Worm (Caenorhabditis elegans): ENCODE data around the gene inpp-5K.

The inpp-5K gene

DNA sequence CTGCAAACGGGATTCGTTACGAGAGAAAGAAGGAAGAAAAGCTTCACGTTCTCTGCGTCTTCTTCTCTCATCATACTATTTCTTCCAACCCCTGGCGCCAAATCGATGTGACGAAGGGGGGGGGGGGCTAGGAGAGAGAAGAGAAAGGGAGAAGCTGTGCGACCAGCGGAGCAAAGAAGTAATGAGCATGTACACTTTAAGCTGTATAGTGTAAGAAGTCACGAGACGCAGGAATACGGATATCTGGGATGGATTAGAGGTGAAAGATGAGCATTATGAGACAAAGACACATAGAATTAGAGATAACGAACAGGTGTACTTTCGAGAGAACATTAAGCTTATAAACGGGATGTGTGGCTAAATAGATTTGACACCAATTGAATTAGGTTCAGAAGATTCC lies 40.6 kb upstream of the inpp-5K start (continued):
- TF ChIP-seq sdc-2 (tag; optimal IDR thresholded peaks at IDR 0.05) = peak; percentile 42
- peak; percentile 18 for TF ChIP-seq rnt-1 (tag; optimal IDR thresholded peaks at IDR 0.05)
- no peak for TF ChIP-seq che-1 (tag; optimal IDR thresholded peaks at IDR 0.05)
- TF ChIP-seq lin-11 (tag; optimal IDR thresholded peaks at IDR 0.05) = no peak
- TF ChIP-seq ceh-6 (GFP tag; optimal IDR thresholded peaks at IDR 0.05) = no peak
- no peak for TF ChIP-seq pha-4 (tag; optimal IDR thresholded peaks at IDR 0.05)
- TF ChIP-seq ets-4 (tag; optimal IDR thresholded peaks at IDR 0.05) = no peak

DNA sequence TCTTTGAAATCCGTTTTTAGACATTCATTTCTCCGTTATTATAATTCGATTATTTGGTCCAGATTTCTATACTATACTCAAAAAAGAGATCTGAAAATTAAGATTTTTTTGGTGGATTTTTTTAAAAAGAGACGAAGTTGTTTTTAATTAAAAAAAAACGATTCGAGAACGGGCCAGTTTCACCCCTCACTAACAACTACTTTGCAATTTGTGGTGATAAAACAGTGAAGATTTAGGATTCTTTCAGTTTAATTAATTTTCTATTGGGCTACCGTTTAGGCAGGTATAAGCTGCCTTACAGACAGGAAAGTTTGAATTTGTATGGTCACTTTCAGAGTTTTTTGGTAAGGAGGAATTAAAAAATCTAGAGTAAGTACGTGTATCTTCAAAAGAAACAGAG lies 40.0 kb upstream of the inpp-5K start, which contains the start of gene unc-36:
Gene unc-36, minus strand, starts transcription at position 101 of the 400 bp plus-strand sequence.
- TF ChIP-seq gmeb-2 (tag; optimal IDR thresholded peaks at IDR 0.05) (no peak), ceh-31 (tag; optimal IDR thresholded peaks at IDR 0.05) (no peak), K02D7.2 (tag; optimal IDR thresholded peaks at IDR 0.05) (no peak), nfya-1 (tag; optimal IDR thresholded peaks at IDR 0.05) (no peak), hlh-6 (tag; optimal IDR thresholded peaks at IDR 0.05) (no peak), ceh-19 (GFP tag; optimal IDR thresholded peaks at IDR 0.05) (no peak), rnt-1 (tag; optimal IDR thresholded peaks at IDR 0.05) (no peak), sox-2 (GFP tag; IDR thresholded peaks at IDR 0.05) (no peak), C08G9.2 (tag; optimal IDR thresholded peaks at IDR 0.05) (no peak), K09A11.1 (tag; optimal IDR thresholded peaks at IDR 0.05; ENCODE audit: insufficient read depth) (no peak), nhr-11 (tag; optimal IDR thresholded peaks at IDR 0.05) (no peak), unc-3 (GFP tag; conservative IDR thresholded peaks at IDR 0.05) (no peak), unc-3 (tag; optimal IDR thresholded peaks at IDR 0.05) (no peak), tbx-7 (tag; optimal IDR thresholded peaks at IDR 0.05) (no peak), eyg-1 (tag; optimal IDR thresholded peaks at IDR 0.05) (no peak), unc-86 (tag; optimal IDR thresholded peaks at IDR 0.05) (no peak), fkh-6 (tag; optimal IDR thresholded peaks at IDR 0.05) (no peak), ceh-34 (tag; optimal IDR thresholded peaks at IDR 0.05) (no peak), odd-2 (tag; optimal IDR thresholded peaks at IDR 0.05) (no peak), F13H6.1 (tag; optimal IDR thresholded peaks at IDR 0.05) (no peak), ahr-1 (tag; optimal IDR thresholded peaks at IDR 0.05) (no peak)

DNA sequence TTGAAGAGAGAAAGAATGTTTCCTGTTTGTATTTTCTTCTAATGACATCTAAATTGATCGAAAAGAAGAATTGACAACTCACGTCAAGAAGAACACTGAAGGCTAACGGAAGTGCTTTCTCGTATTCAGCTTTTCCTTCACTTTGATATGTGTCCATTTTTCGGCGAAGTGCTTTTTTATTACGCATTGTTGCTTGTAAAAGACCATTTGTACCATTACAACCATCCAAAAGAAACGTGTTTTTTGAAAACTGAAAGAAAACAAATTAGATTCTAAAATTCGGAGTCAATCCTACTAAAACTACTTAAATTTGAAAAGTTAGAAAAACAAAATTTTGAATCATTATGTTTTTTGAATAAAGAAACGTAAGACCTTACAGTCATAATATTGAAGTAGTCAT lies 37.9 kb upstream of the inpp-5K start:
- TF ChIP-seq pag-3 (tag; optimal IDR thresholded peaks at IDR 0.05; ENCODE audit: borderline replicate concordance) = no peak
- TF ChIP-seq elt-4 (tag; optimal IDR thresholded peaks at IDR 0.05) = no peak
- no peak for TF ChIP-seq T23F11.4 (GFP tag; optimal IDR thresholded peaks at IDR 0.05)
- TF ChIP-seq ceh-48 (tag; optimal IDR thresholded peaks at IDR 0.05) = no peak
- TF ChIP-seq eyg-1 (tag; optimal IDR thresholded peaks at IDR 0.05) = no peak
- TF ChIP-seq sdc-2 (tag; optimal IDR thresholded peaks at IDR 0.05) = no peak
- TF ChIP-seq ceh-34 (tag; optimal IDR thresholded peaks at IDR 0.05) = no peak
- no peak for TF ChIP-seq ceh-31 (tag; optimal IDR thresholded peaks at IDR 0.05)
- no peak for TF ChIP-seq C08G9.2 (tag; optimal IDR thresholded peaks at IDR 0.05)
- TF ChIP-seq ref-2 (tag; optimal IDR thresholded peaks at IDR 0.05) = no peak
- no peak for TF ChIP-seq fkh-10 (GFP tag; optimal IDR thresholded peaks at IDR 0.05)
- no peak for TF ChIP-seq hlh-15 (tag; optimal IDR thresholded peaks at IDR 0.05)
- no peak for TF ChIP-seq ceh-19 (GFP tag; optimal IDR thresholded peaks at IDR 0.05)
- no peak for TF ChIP-seq ceh-2 (tag; optimal IDR thresholded peaks at IDR 0.05)
- TF ChIP-seq fax-1 (tag; optimal IDR thresholded peaks at IDR 0.05) = no peak

DNA sequence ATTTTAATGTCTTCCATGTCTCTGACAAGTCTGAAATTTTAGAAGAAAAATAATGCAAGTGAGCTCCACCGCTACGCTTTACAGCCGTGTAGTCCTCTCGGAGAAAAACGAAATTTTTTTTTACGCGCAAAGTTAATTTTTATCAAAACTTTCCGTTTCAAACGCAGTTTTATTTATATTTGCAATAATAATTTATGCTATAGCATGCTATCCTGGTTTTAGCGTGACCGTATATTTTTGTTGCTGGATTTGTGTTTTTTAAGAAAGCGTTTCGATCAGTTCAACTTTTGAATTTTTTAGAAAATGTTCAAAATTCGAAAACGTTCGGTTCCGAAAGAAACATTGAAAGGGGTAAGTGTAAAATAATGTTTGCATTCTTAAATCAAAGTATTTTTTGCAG lies 30.6 kb upstream of the inpp-5K start, which contains the start of gene C50C3.1:
Gene C50C3.1, plus strand, starts transcription at position 301 of the 400 bp plus-strand sequence.
- TF ChIP-seq lin-11 (tag; optimal IDR thresholded peaks at IDR 0.05) (no peak), ceh-2 (tag; optimal IDR thresholded peaks at IDR 0.05) (no peak), sox-4 (tag; optimal IDR thresholded peaks at IDR 0.05) (no peak), ahr-1 (tag; optimal IDR thresholded peaks at IDR 0.05) (no peak), pros-1 (tag; optimal IDR thresholded peaks at IDR 0.05) (no peak), unc-42 (tag; optimal IDR thresholded peaks at IDR 0.05) (no peak)
